Worm (Caenorhabditis elegans) whole organism, L4 larva: ENCODE data around the gene dex-1.

Source experiments
- D1046.2 ChIP-seq: fragments of 200-800 bp; sonication (Bioruptor generic); IDR thresholded peaks from 2 replicates; pipeline ENCODE4 v1.3.6; 2022; ENCODE audit warnings: missing genetic modification characterization, missing compliant biosample characterization
- F26F4.8 ChIP-seq: fragments of 200-800 bp; sonication (Bioruptor generic); conservative IDR thresholded peaks from 2 replicates; pipeline ENCODE4 v1.3.6; 2022; ENCODE audit warnings: missing genetic modification characterization, missing compliant biosample characterization
- F49E8.2 ChIP-seq: sonication (generic microtip); optimal IDR thresholded peaks from 2 replicates; lab custom pipeline; 2016; ENCODE audit warnings: missing compliant biosample characterization, mild to moderate bottlenecking, missing genetic modification characterization, borderline replicate concordance
- T26A8.4 ChIP-seq: fragments of 200-800 bp; sonication (Bioruptor generic); IDR thresholded peaks from 2 replicates; pipeline ENCODE4 v1.3.6; 2022; ENCODE audit warnings: missing genetic modification characterization, missing compliant biosample characterization
- Y48G9A.11 ChIP-seq: fragments of 200-800 bp; sonication (Bioruptor generic); IDR thresholded peaks from 2 replicates; pipeline ENCODE4 v1.3.6; 2022; ENCODE audit warnings: missing genetic modification reagents, missing genetic modification characterization, missing compliant biosample characterization
- aha-1 ChIP-seq: fragments of 150-350 bp; peaks from one replicate; lab custom pipeline; 2014; ENCODE audit warnings: missing biosample characterization, missing genetic modification characterization
- ama-1 ChIP-seq: fragments of 150-350 bp; optimal IDR thresholded peaks from 2 replicates; lab custom pipeline; 2014; ENCODE audit warnings: inconsistent platforms, mixed read lengths
- ceh-32 ChIP-seq: sonication (generic microtip); optimal IDR thresholded peaks from 2 replicates; lab custom pipeline; 2016; ENCODE audit warnings: mild to moderate bottlenecking, missing genetic modification characterization, missing compliant biosample characterization; ENCODE audit not compliant: poor library complexity
- daf-8 ChIP-seq: fragments of 200-800 bp; sonication (Bioruptor generic); IDR thresholded peaks from 2 replicates; pipeline ENCODE4 v1.3.6; 2022; ENCODE audit warnings: missing genetic modification characterization, missing compliant biosample characterization
- dmd-9 ChIP-seq: fragments of 200-800 bp; sonication (Bioruptor generic); IDR thresholded peaks from 2 replicates; pipeline ENCODE4 v1.3.6; 2022; ENCODE audit warnings: missing genetic modification reagents, missing genetic modification characterization, missing compliant biosample characterization
- dve-1 ChIP-seq: sonication (generic microtip); optimal IDR thresholded peaks from 2 replicates; lab custom pipeline; 2017; ENCODE audit warnings: antibody characterized with exemption, mild to moderate bottlenecking, missing genetic modification characterization, missing compliant biosample characterization; ENCODE audit not compliant: insufficient read depth
- egl-27 ChIP-seq: sonication (generic microtip); optimal IDR thresholded peaks from 3 replicates; lab custom pipeline; 2017; ENCODE audit warnings: missing biosample characterization, missing genetic modification reagents, missing genetic modification characterization
- gei-8 ChIP-seq: fragments of 200-800 bp; sonication (Bioruptor generic); optimal IDR thresholded peaks from 2 replicates; lab custom pipeline; 2018; ENCODE audit warnings: mild to moderate bottlenecking, missing genetic modification characterization, missing compliant biosample characterization
- hlh-11 ChIP-seq: fragments of 200-800 bp; sonication (Bioruptor generic); optimal IDR thresholded peaks from 2 replicates; lab custom pipeline; 2018; ENCODE audit warnings: mild to moderate bottlenecking, missing genetic modification characterization, missing compliant biosample characterization
- hlh-30 ChIP-seq: sonication (generic microtip); optimal IDR thresholded peaks from 2 replicates; lab custom pipeline; 2017; ENCODE audit warnings: antibody characterized with exemption, mild to moderate bottlenecking, missing genetic modification characterization, missing compliant biosample characterization; ENCODE audit not compliant: insufficient read depth
- lin-15B ChIP-seq: fragments of 150-350 bp; sonication (generic microtip); optimal IDR thresholded peaks from 3 replicates; lab custom pipeline; 2014; ENCODE audit warnings: missing biosample characterization, missing genetic modification characterization
- lsy-2 ChIP-seq, 2 experiments: fragments of 150-350 bp in 1 of 2; sonication (generic microtip) in 1 of 2; optimal IDR thresholded peaks; 2 replicates each; lab custom pipeline; 2014 to 2017; ENCODE audit warnings: missing biosample characterization in 2 of 2, missing genetic modification characterization in 2 of 2
- madf-5 ChIP-seq, 2 experiments: fragments of 200-800 bp; sonication (Bioruptor generic); IDR thresholded peaks; 2 replicates each; pipeline ENCODE4 v1.3.6; 2022; ENCODE audit warnings: missing compliant biosample characterization in 2 of 2, missing genetic modification characterization in 2 of 2
- mdl-1 ChIP-seq, 2 experiments: fragments of 150-350 bp in 1 of 2; sonication (generic microtip) in 1 of 2; optimal IDR thresholded peaks; 2 replicates each; lab custom pipeline; 2014 to 2017; ENCODE audit warnings: missing biosample characterization in 2 of 2, missing genetic modification characterization in 2 of 2
- mes-2 ChIP-seq: sonication (generic microtip); optimal IDR thresholded peaks from 2 replicates; lab custom pipeline; 2016; ENCODE audit warnings: missing genotype, mild to moderate bottlenecking, missing genetic modification characterization, missing compliant biosample characterization; ENCODE audit not compliant: poor library complexity, severe bottlenecking
- nhr-102 ChIP-seq: sonication (generic microtip); optimal IDR thresholded peaks from 2 replicates; lab custom pipeline; 2016; ENCODE audit warnings: mild to moderate bottlenecking, missing genetic modification characterization, moderate library complexity, missing compliant biosample characterization
- nhr-28 ChIP-seq: fragments of 150-350 bp; optimal IDR thresholded peaks from 2 replicates; lab custom pipeline; 2014; ENCODE audit warnings: missing biosample characterization, missing genetic modification characterization
- nhr-41 ChIP-seq: fragments of 200-800 bp; sonication (Bioruptor generic); IDR thresholded peaks from 2 replicates; pipeline ENCODE4 v1.3.6; 2022; ENCODE audit warnings: missing genetic modification reagents, missing genetic modification characterization, missing compliant biosample characterization
- nhr-48 ChIP-seq: sonication (generic microtip); optimal IDR thresholded peaks from 2 replicates; lab custom pipeline; 2016; ENCODE audit warnings: mild to moderate bottlenecking, missing genetic modification characterization, missing compliant biosample characterization
- php-3 ChIP-seq: fragments of 200-800 bp; sonication (Bioruptor generic); IDR thresholded peaks from 2 replicates; pipeline ENCODE4 v1.3.6; 2022; ENCODE audit warnings: missing genetic modification reagents, missing genetic modification characterization, missing compliant biosample characterization
- sdz-12 ChIP-seq: fragments of 200-800 bp; sonication (Bioruptor generic); optimal IDR thresholded peaks from 2 replicates; lab custom pipeline; 2018; ENCODE audit warnings: mild to moderate bottlenecking, missing genetic modification characterization, missing compliant biosample characterization
- set-16 ChIP-seq: fragments of 200-800 bp; sonication (Bioruptor generic); IDR thresholded peaks from 2 replicates; pipeline ENCODE4 v1.3.6; 2022; ENCODE audit warnings: missing genetic modification reagents, missing genetic modification characterization, missing compliant biosample characterization
- skn-1 ChIP-seq: fragments of 150-350 bp; optimal IDR thresholded peaks from 2 replicates; lab custom pipeline; 2014; ENCODE audit warnings: missing biosample characterization, missing genetic modification characterization
- snpc-1.2 ChIP-seq: fragments of 200-800 bp; sonication (Bioruptor generic); IDR thresholded peaks from 2 replicates; pipeline ENCODE4 v1.3.6; 2022; ENCODE audit warnings: missing genetic modification reagents, missing genetic modification characterization, missing compliant biosample characterization
- spr-1 ChIP-seq: sonication (generic microtip); optimal IDR thresholded peaks from 2 replicates; lab custom pipeline; 2016; ENCODE audit warnings: mild to moderate bottlenecking, missing genetic modification characterization, missing compliant biosample characterization
- tag-97 ChIP-seq: fragments of 200-800 bp; sonication (Bioruptor generic); IDR thresholded peaks from 2 replicates; pipeline ENCODE4 v1.3.6; 2022; ENCODE audit warnings: missing genetic modification characterization, missing compliant biosample characterization
- tra-1 ChIP-seq: fragments of 200-800 bp; sonication (Bioruptor generic); IDR thresholded peaks from 2 replicates; pipeline ENCODE4 v1.3.6; 2022; ENCODE audit warnings: missing genetic modification reagents, missing genetic modification characterization, missing compliant biosample characterization
- unc-39 ChIP-seq: sonication (generic microtip); optimal IDR thresholded peaks from 2 replicates; lab custom pipeline; 2017; ENCODE audit warnings: missing biosample characterization, missing genetic modification characterization
- zip-2 ChIP-seq: fragments of 150-350 bp; optimal IDR thresholded peaks from 2 replicates; lab custom pipeline; 2014; ENCODE audit warnings: missing biosample characterization, missing genetic modification characterization

Gene dex-1

DNA sequence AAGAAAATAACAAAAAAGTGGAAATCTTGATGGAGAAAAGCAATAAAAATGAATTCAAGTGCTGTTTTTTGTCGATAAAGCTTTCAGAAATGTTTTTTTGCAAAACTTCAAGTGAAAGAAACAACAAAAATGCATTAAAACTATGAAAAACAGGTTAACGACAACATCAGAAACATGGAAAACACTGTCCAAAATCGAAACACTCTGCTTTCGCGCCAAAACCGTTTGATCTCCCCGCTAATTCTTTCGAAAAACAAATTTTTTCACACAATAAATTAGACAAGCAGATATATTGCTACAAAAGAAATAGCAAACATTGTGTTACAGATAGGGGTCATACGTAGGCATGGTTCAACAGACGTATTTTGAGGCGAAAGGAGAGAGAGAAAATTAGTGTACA, 15.9 kb downstream of the dex-1 start:
- TF ChIP-seq hlh-11 (tag; lab: Kevin White, UChicago) (peak; percentile 10), aha-1 (tag; lab: Kevin White, UChicago) (peak; percentile 11), gei-8 (GFP tag; lab: Kevin White, UChicago) (peak; percentile 32), madf-5 (GFP tag; IDR thresholded peaks at IDR 0.05; lab: Robert Waterston, UW) (no peak)

DNA sequence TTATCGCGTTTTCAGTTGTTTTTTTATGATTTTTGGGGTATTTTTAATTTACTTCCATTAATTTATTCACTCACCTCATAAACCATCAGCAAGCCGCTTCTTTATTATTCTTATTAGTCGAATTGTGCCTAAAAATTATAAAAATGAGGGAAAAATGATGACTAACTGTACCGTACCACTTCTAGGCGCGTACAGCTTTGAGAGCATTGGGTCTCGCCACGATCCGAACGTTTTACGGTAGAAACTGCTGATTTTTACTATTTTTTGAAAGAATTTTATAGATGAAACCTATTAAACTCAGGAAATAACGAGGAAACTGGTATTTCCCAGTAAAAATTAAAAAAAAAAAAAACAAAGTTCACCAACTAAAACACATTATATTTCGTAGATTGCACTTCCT, 17.1 kb downstream of the dex-1 start, which contains the start of gene D1044.6:
Gene D1044.6 (minus strand): TSS at position 128 of the 400 bp plus-strand sequence.
- no peak for TF ChIP-seq daf-8 (GFP tag; lab: Robert Waterston, UW)
- no peak for TF ChIP-seq set-16 (GFP tag; lab: Robert Waterston, UW)
- no peak for TF ChIP-seq nhr-28 (tag; lab: Kevin White, UChicago)
- TF ChIP-seq lin-15B (tag; lab: Kevin White, UChicago), result no peak
- TF ChIP-seq dmd-9, result no peak
- TF ChIP-seq php-3 (GFP tag; lab: Robert Waterston, UW), result no peak
- TF ChIP-seq ceh-32, result no peak
- no peak for TF ChIP-seq ama-1
- TF ChIP-seq madf-5 (GFP tag; IDR thresholded peaks at IDR 0.05; lab: Robert Waterston, UW), result no peak
- TF ChIP-seq spr-1 (tag; lab: Kevin White, UChicago), result no peak
- no peak for TF ChIP-seq tag-97 (GFP tag; lab: Robert Waterston, UW)
- no peak for TF ChIP-seq F26F4.8
- no peak for TF ChIP-seq tra-1 (GFP tag; lab: Robert Waterston, UW)
- TF ChIP-seq unc-39 (tag; lab: Kevin White, UChicago), result no peak
- no peak for TF ChIP-seq sdz-12 (GFP tag; lab: Kevin White, UChicago)
- no peak for TF ChIP-seq F49E8.2 (tag; lab: Kevin White, UChicago)
- TF ChIP-seq zip-2 (tag; lab: Kevin White, UChicago), result no peak
- no peak for TF ChIP-seq lsy-2 (tag; optimal IDR thresholded peaks at IDR 0.05; lab: Kevin White, UChicago)
- TF ChIP-seq nhr-48 (tag; lab: Kevin White, UChicago), result no peak
- no peak for TF ChIP-seq nhr-41 (GFP tag; lab: Robert Waterston, UW)

- no peak for TF ChIP-seq D1046.2 (GFP tag; lab: Robert Waterston, UW)
- TF ChIP-seq snpc-1.2 (GFP tag; lab: Robert Waterston, UW), result no peak
- no peak for TF ChIP-seq ceh-32
- TF ChIP-seq egl-27 (tag; lab: Kevin White, UChicago), result no peak
- no peak for TF ChIP-seq T26A8.4
- TF ChIP-seq Y48G9A.11 (GFP tag; lab: Robert Waterston, UW), result 0 out of 2 replicates have a peak, but pooled peaks have one; percentile 51
These were observed 17.9 kb downstream of the dex-1 start, which contains the start of gene D1044.1 for ce11 chrIII:5543727-5544345. Gene D1044.1 (plus strand): TSS chrIII:5544295.

DNA sequence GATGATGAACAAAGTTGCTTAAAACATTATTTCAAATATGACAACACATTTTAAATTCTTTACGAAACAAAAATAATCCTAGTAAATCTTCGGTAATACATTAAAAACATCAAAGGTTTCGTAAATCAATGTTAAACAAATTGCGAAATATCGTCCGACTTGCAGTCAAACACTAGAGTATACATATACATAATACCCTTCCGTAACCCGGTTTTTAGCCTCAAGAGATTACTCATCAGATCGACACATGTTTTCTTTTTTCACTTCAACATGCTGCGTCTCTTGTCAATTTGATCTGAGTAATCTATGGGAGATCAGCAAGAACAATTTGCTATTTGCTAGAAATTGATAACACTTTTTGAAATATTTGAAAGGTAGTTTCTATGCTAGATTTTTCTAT, 20.4 kb downstream of the dex-1 start:
- TF ChIP-seq hlh-30 (tag; lab: Kevin White, UChicago) (peak; percentile 2), mes-2 (tag; lab: Kevin White, UChicago) (peak; percentile 14), nhr-102 (tag; lab: Kevin White, UChicago) (no peak), dve-1 (peak; percentile 38), skn-1 (tag; lab: Kevin White, UChicago) (no peak), nhr-48 (tag; lab: Kevin White, UChicago) (peak; percentile 19), nhr-28 (tag; lab: Kevin White, UChicago) (peak; percentile 49), mdl-1 (tag; optimal IDR thresholded peaks at IDR 0.05; lab: Kevin White, UChicago) (peak in 1 of 2 experiments; percentile 51)
